Fruit fly (Drosophila melanogaster) whole organism, prepupa: ENCODE data around the gene GC2.

Source experiments
- CG11902 ChIP-seq: fragments of 200-800 bp; sonication (Bioruptor generic); optimal IDR thresholded peaks from 3 replicates; lab custom pipeline; 2016; ENCODE audit warnings: missing biosample characterization, missing genetic modification characterization
- Sox14 ChIP-seq: fragments of 200-800 bp; sonication (Bioruptor generic); optimal IDR thresholded peaks from 3 replicates; lab custom pipeline; 2016; ENCODE audit warnings: missing biosample characterization, missing genetic modification characterization
- cyc ChIP-seq: fragments of 200-800 bp; sonication (Bioruptor generic); optimal IDR thresholded peaks from 3 replicates; lab custom pipeline; 2016; ENCODE audit warnings: missing biosample characterization, missing genetic modification characterization

DNA sequence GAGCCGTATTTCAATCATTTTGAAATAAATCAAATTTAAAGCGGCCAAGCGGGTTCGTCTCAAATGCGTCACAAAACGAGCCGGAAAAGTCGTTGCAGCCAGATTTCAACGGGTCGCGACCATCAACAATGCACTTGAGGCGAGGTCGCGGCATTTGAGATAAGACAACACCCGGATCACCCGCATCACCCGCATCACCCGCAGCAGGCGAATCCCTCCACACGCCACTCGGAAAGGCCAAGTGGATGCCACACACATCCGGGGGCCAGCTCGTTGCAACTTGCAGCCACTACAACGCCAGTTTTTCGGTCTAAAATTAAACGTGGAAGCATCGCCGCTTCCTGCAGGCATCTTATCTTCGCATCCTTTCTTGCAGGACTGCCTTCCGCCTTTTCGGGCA lies 34.9 kb downstream of the GC2 start:
- TF ChIP-seq cyc (no peak), CG11902 (no peak), Sox14 (GFP tag; lab: Kevin White, UChicago) (no peak)
